Fruit fly (Drosophila melanogaster) whole organism, embryonic: Measurements from ENCODE around the gene Sgsf.

ENCODE experiments used
- Atf-2 ChIP-seq: fragments of 200-800 bp; sonication (Bioruptor generic); optimal IDR thresholded peaks from 2 replicates; lab custom pipeline; 2016; ENCODE audit warnings: missing biosample characterization, missing genetic modification characterization
- CG10267 ChIP-seq: fragments of 200-800 bp; sonication (Bioruptor generic); optimal IDR thresholded peaks from 2 replicates; lab custom pipeline; 2018; ENCODE audit warnings: missing biosample characterization, mild to moderate bottlenecking, missing genetic modification characterization, moderate library complexity
- CG10654 ChIP-seq: fragments of 200-800 bp; sonication (Bioruptor generic); optimal IDR thresholded peaks from 2 replicates; lab custom pipeline; 2016; ENCODE audit warnings: missing biosample characterization, missing genetic modification characterization
- CG1233 ChIP-seq: fragments of 200-800 bp; sonication (Bioruptor generic); optimal IDR thresholded peaks from 4 replicates; lab custom pipeline; 2018; ENCODE audit warnings: missing biosample characterization, mild to moderate bottlenecking, missing genetic modification characterization
- CG12744 ChIP-seq: fragments of 200-800 bp; sonication (Bioruptor generic); optimal IDR thresholded peaks from 2 replicates; lab custom pipeline; 2016; ENCODE audit warnings: missing biosample characterization, missing genetic modification characterization
- CG14710 ChIP-seq: fragments of 200-800 bp; sonication (Bioruptor generic); optimal IDR thresholded peaks from 3 replicates; lab custom pipeline; 2019; ENCODE audit warnings: missing biosample characterization, mild to moderate bottlenecking, missing genetic modification characterization, moderate library complexity
- CG15073 ChIP-seq: fragments of 200-800 bp; sonication (Bioruptor generic); optimal IDR thresholded peaks from 2 replicates; lab custom pipeline; 2016; ENCODE audit warnings: missing biosample characterization, missing genetic modification characterization
- CG2678 ChIP-seq: fragments of 200-800 bp; sonication (Bioruptor generic); optimal IDR thresholded peaks from 3 replicates; lab custom pipeline; 2019; ENCODE audit warnings: missing biosample characterization, mild to moderate bottlenecking, missing genetic modification characterization, moderate library complexity
- CG7271 ChIP-seq: fragments of 200-800 bp; sonication (Bioruptor generic); optimal IDR thresholded peaks from 2 replicates; lab custom pipeline; 2018; ENCODE audit warnings: missing biosample characterization, mild to moderate bottlenecking, missing genetic modification characterization, moderate library complexity
- CG7745 ChIP-seq: fragments of 200-800 bp; sonication (Bioruptor generic); optimal IDR thresholded peaks from 2 replicates; lab custom pipeline; 2018; ENCODE audit warnings: missing biosample characterization, mild to moderate bottlenecking, missing genetic modification characterization, moderate library complexity
- CG7839 ChIP-seq: fragments of 200-800 bp; sonication (Bioruptor generic); optimal IDR thresholded peaks from 3 replicates; lab custom pipeline; 2018; ENCODE audit warnings: missing biosample characterization, mild to moderate bottlenecking, missing genetic modification characterization, moderate library complexity
- CG8924 ChIP-seq: fragments of 200-800 bp; optimal IDR thresholded peaks from 3 replicates; lab custom pipeline; 2019; ENCODE audit warnings: missing biosample characterization, mild to moderate bottlenecking, missing genetic modification characterization, moderate library complexity
- CG9797 ChIP-seq: fragments of 200-800 bp; sonication (Bioruptor generic); optimal IDR thresholded peaks from 3 replicates; lab custom pipeline; 2018; ENCODE audit warnings: missing biosample characterization, mild to moderate bottlenecking, missing genetic modification characterization
- CTCF ChIP-seq: fragments of 200-800 bp; sonication (Bioruptor generic); optimal IDR thresholded peaks from 2 replicates; lab custom pipeline; 2017; ENCODE audit warnings: missing biosample characterization, mild to moderate bottlenecking, missing genetic modification characterization, moderate library complexity
- Fer3 ChIP-seq: fragments of 200-800 bp; sonication (Bioruptor generic); optimal IDR thresholded peaks from 2 replicates; lab custom pipeline; 2018; ENCODE audit warnings: missing biosample characterization, mild to moderate bottlenecking, missing genetic modification characterization, moderate library complexity
- H15 ChIP-seq: fragments of 200-800 bp; sonication (Bioruptor generic); IDR thresholded peaks from 3 replicates; pipeline ENCODE4 v1.3.6; 2022; ENCODE audit warnings: missing biosample characterization, missing genetic modification characterization
- Lhr ChIP-seq: fragments of 200-800 bp; sonication (Bioruptor generic); optimal IDR thresholded peaks from 3 replicates; lab custom pipeline; 2017; ENCODE audit warnings: mild to moderate bottlenecking, missing biosample characterization, missing genetic modification reagents, missing genetic modification characterization
- NC2α ChIP-seq: fragments of 200-800 bp; sonication (Bioruptor generic); optimal IDR thresholded peaks from 2 replicates; lab custom pipeline; 2016; ENCODE audit warnings: missing biosample characterization, missing genetic modification characterization
- Scr ChIP-seq: fragments of 200-800 bp; sonication (Bioruptor generic); IDR thresholded peaks from 2 replicates; pipeline ENCODE4 v1.3.6; 2022; ENCODE audit warnings: missing biosample characterization, missing genetic modification characterization; ENCODE audit not compliant: partially characterized antibody
- Vsx1 ChIP-seq: fragments of 200-800 bp; sonication (Bioruptor generic); optimal IDR thresholded peaks from 2 replicates; lab custom pipeline; 2017; ENCODE audit warnings: missing biosample characterization, mild to moderate bottlenecking, missing genetic modification characterization, missing genetic modification reagents
- amos ChIP-seq: fragments of 200-800 bp; sonication (Bioruptor generic); IDR thresholded peaks from 2 replicates; pipeline ENCODE4 v1.3.6; 2022; ENCODE audit warnings: missing biosample characterization, missing genetic modification characterization; ENCODE audit not compliant: partially characterized antibody
- aop ChIP-seq: fragments of 200-800 bp; sonication (Bioruptor generic); IDR thresholded peaks from 2 replicates; pipeline ENCODE4 v1.3.6; 2022; ENCODE audit warnings: missing biosample characterization, missing genetic modification characterization
- cg ChIP-seq: fragments of 200-800 bp; sonication (Bioruptor generic); optimal IDR thresholded peaks from 3 replicates; lab custom pipeline; 2019; ENCODE audit warnings: missing biosample characterization, mild to moderate bottlenecking, missing genetic modification characterization, moderate library complexity
- chinmo ChIP-seq: fragments of 200-800 bp; sonication (Bioruptor generic); IDR thresholded peaks from 4 replicates; pipeline ENCODE4 v1.3.6; 2022; ENCODE audit warnings: missing biosample characterization, missing genetic modification characterization; ENCODE audit not compliant: partially characterized antibody
- exex ChIP-seq: fragments of 200-800 bp; sonication (Bioruptor generic); optimal IDR thresholded peaks from 4 replicates; lab custom pipeline; 2018; ENCODE audit warnings: missing biosample characterization, mild to moderate bottlenecking, missing genetic modification characterization, moderate library complexity
- gcm2 ChIP-seq: fragments of 200-800 bp; sonication (Bioruptor generic); optimal IDR thresholded peaks from 2 replicates; lab custom pipeline; 2016; ENCODE audit warnings: missing biosample characterization, missing genetic modification characterization
- lab ChIP-seq: fragments of 200-800 bp; sonication (Bioruptor generic); optimal IDR thresholded peaks from 3 replicates; lab custom pipeline; 2017; ENCODE audit warnings: missing biosample characterization, missing genetic modification characterization, mild to moderate bottlenecking, moderate library complexity, missing genetic modification reagents
- pfk ChIP-seq: fragments of 200-800 bp; sonication (Bioruptor generic); optimal IDR thresholded peaks from 2 replicates; lab custom pipeline; 2018; ENCODE audit warnings: missing biosample characterization, mild to moderate bottlenecking, missing genetic modification characterization, moderate library complexity
- ranshi ChIP-seq: fragments of 200-800 bp; sonication (Bioruptor generic); IDR thresholded peaks from 2 replicates; pipeline ENCODE4 v1.3.6; 2022; ENCODE audit warnings: missing biosample characterization, missing genetic modification characterization
- ssp ChIP-seq: fragments of 200-800 bp; sonication (Bioruptor generic); IDR thresholded peaks from 2 replicates; pipeline ENCODE4 v1.3.6; 2022; ENCODE audit warnings: missing biosample characterization, missing genetic modification characterization
- stwl ChIP-seq: fragments of 200-800 bp; sonication (Bioruptor generic); optimal IDR thresholded peaks from 3 replicates; lab custom pipeline; 2018; ENCODE audit warnings: missing biosample characterization, mild to moderate bottlenecking, missing genetic modification characterization, moderate library complexity
- tll ChIP-seq, 2 experiments: fragments of 200-800 bp in 1 of 2; fragments of >200 bp in 1 of 2; sonication (Bioruptor generic) in 1 of 2; optimal IDR thresholded peaks; 2 replicates each; lab custom pipeline; 2017 to 2019; ENCODE audit warnings: missing biosample characterization in 2 of 2, missing genetic modification characterization in 2 of 2, mild to moderate bottlenecking in 1 of 2, moderate library complexity in 1 of 2
- tx ChIP-seq: fragments of 200-800 bp; sonication (Bioruptor generic); optimal IDR thresholded peaks from 2 replicates; lab custom pipeline; 2016; ENCODE audit warnings: missing biosample characterization, missing genetic modification characterization
- vvl ChIP-seq: fragments of 200-800 bp; sonication (Bioruptor generic); IDR thresholded peaks from 2 replicates; pipeline ENCODE4 v1.3.6; 2022; ENCODE audit warnings: missing biosample characterization, missing genetic modification characterization
- zen ChIP-seq: fragments of 200-800 bp; sonication (Bioruptor generic); optimal IDR thresholded peaks from 3 replicates; lab custom pipeline; 2018; ENCODE audit warnings: missing biosample characterization, mild to moderate bottlenecking, missing genetic modification characterization, moderate library complexity
- zen2 ChIP-seq: fragments of 200-800 bp; sonication (Bioruptor generic); IDR thresholded peaks from 3 replicates; pipeline ENCODE4 v1.3.6; 2022; ENCODE audit warnings: missing biosample characterization, missing genetic modification characterization; ENCODE audit not compliant: partially characterized antibody
- zf30C ChIP-seq: fragments of 200-800 bp; sonication (Bioruptor generic); optimal IDR thresholded peaks from 3 replicates; lab custom pipeline; 2018; ENCODE audit warnings: missing biosample characterization, mild to moderate bottlenecking, missing genetic modification characterization
- zfh2 ChIP-seq: fragments of 200-800 bp; sonication (Bioruptor generic); optimal IDR thresholded peaks from 2 replicates; lab custom pipeline; 2016; ENCODE audit warnings: missing biosample characterization, missing genetic modification characterization

The Sgsf gene

DNA sequence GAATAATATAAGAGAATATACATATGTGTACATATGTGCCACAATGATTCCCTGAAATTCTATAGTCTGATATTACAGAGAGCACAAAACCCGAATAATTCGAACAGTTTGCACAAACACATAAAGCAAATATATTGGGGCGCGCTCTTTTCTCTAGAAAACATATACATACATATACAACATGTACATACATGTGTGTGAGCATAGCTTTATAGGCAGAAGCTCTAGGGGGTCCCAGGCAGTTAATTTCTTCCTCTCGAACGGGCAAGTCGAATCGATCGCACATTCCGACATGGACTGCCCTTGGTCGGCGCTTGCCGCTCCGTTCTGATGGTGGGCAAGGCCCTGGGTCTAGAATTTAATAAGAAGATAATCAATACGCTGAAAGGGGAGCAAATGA lies 31.3 kb downstream of the Sgsf start, which contains the start of gene GstD3 (continued):
- TF ChIP-seq zen2 = no peak
- no peak for TF ChIP-seq CG1233 (GFP tag; lab: Kevin White, UChicago)
- no peak for TF ChIP-seq lab (GFP tag; lab: Kevin White, UChicago)

DNA sequence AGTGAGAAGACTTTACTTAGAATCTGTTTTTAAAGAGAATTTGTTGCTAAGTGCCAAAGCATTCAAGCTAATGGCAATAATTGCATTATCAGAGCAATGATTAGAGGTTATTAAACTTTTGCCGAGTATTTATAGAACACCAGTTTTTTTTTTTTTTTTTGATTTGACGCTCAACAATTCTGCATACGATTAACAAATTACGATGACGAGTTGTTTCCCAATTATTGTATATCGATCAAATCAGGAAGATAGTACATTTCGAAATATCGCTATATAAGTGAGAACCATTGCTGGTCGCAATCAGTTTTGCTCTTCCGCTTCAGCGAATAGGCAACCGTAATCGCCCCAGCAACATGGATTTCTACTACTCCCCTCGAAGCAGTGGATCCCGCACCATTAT lies 32.3 kb downstream of the Sgsf start, which contains the start of gene GstD4:
TSS of gene GstD4 (plus strand) at position 301 of the 400 bp plus-strand sequence.
- TF ChIP-seq exex (tag; lab: Kevin White, UChicago) (peak; percentile 23), CG2678 (tag; lab: Kevin White, UChicago) (no peak)
- TF ChIP-seq, all 482 proteins: peak for 1

DNA sequence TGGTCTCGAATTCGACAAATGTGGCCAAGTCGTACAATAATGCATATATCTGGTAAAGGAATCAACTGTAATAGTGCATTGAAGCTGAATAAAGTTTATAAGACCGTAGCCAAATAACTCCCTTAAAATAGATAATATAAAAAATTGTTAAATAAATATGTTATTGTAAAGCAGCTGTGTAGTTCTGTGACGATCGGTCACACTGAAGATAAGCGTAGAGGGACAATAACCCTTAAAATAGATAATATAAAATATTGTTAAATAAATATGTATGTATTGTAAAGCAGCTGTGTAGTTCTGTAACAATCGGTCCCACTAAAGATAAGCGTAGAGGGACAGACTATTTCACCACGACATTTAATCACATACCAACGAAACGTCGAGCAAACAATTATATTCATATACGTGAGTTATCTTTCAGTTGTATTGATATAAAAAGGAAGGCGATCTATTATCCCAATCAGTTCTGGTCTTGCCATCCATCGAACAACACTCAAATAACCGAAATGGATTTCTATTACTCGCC lies 33.8 kb downstream of the Sgsf start, which contains the start of gene GstD5:
TSS of gene GstD5 (plus strand) at position 476 of the 526 bp plus-strand sequence.
- TF ChIP-seq ranshi (GFP tag; lab: Robert Waterston, UW) (no peak), exex (tag; lab: Kevin White, UChicago) (peak; percentile 62), cg (GFP tag; lab: Kevin White, UChicago) (peak; percentile 10), amos (GFP tag; lab: Robert Waterston, UW) (0 out of 2 replicates have a peak, but pooled peaks have one; percentile 8), chinmo (GFP tag; lab: Robert Waterston, UW) (no peak), CG10267 (tag; lab: Kevin White, UChicago) (peak; percentile 5), CG8924 (tag; lab: Kevin White, UChicago) (peak; percentile 2), stwl (peak; percentile 98)

DNA sequence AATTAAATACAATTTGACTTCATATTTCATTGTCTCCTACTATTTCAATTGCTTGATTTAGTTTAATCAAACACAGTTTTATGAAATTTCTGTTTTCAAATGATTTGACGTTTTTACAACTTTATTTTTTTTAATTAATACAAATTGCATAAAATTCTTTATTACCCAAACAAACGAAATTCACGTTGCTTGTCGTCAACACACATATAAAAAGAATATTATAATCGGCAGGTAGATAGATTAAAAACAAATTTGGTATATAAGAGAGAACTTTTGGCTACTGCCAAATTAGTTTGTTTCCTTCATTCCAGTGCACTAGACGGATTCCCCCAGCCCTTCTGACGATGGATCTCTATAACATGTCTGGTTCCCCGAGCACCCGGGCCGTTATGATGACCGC lies 35.4 kb downstream of the Sgsf start, which contains the start of gene GstD6:
TSS of gene GstD6 (plus strand) at position 301 of the 400 bp plus-strand sequence.
- TF ChIP-seq Fer3 (tag; lab: Kevin White, UChicago) = no peak
- no peak for TF ChIP-seq zf30C (GFP tag; lab: Kevin White, UChicago)
- TF ChIP-seq Vsx1 (GFP tag; lab: Kevin White, UChicago) = no peak
- no peak for TF ChIP-seq pfk
- TF ChIP-seq tx (GFP tag; lab: Kevin White, UChicago) = no peak
- no peak for TF ChIP-seq Lhr (GFP tag; lab: Kevin White, UChicago)
- TF ChIP-seq CG7271 (tag; lab: Kevin White, UChicago) = no peak
- no peak for TF ChIP-seq CG10654 (GFP tag; lab: Kevin White, UChicago)

DNA sequence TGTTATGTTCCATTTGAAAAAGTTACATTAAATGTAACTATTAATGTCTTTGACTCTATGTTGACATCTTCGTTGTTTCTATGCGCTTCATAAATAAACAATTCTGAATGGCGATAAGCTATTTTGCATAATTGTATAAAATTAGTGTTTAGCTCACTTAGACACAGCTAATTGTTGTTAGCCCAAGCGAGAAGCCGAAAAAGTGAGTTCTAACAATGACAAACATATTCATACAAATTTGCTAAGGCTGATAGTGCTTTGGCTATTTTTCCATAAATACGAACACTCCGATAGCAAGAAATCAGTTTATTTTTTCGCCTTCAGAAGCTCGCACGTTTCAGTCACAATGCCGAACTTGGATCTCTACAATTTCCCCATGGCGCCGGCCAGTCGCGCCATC lies 36.7 kb downstream of the Sgsf start, which contains the start of gene GstD7:
TSS of gene GstD7 (plus strand) at position 301 of the 400 bp plus-strand sequence.
- TF ChIP-seq tll (GFP tag; optimal IDR thresholded peaks at IDR 0.05; lab: Kevin White, UChicago) (no peak), vvl (GFP tag; lab: Robert Waterston, UW) (no peak), CG12744 (GFP tag; lab: Kevin White, UChicago) (no peak), ssp (GFP tag; lab: Robert Waterston, UW) (no peak), CG15073 (GFP tag; lab: Kevin White, UChicago) (no peak), zen (tag; lab: Kevin White, UChicago) (no peak), H15 (GFP tag; lab: Robert Waterston, UW) (no peak), Scr (no peak), CG9797 (GFP tag; lab: Kevin White, UChicago) (no peak), CG14710 (tag; lab: Kevin White, UChicago) (no peak), CTCF (GFP tag; lab: Kevin White, UChicago) (no peak), Atf-2 (GFP tag; lab: Kevin White, UChicago) (no peak), CG7839 (tag; lab: Kevin White, UChicago) (no peak), NC2α (GFP tag; lab: Kevin White, UChicago) (no peak), CG7745 (tag; lab: Kevin White, UChicago) (no peak), aop (no peak), gcm2 (GFP tag; lab: Kevin White, UChicago) (no peak), zfh2 (GFP tag; lab: Kevin White, UChicago) (no peak)
